Fruit fly (Drosophila melanogaster): ENCODE data around the gene CG13085.
A peak's percentile ranks its signal among the peaks of the same experiment; 100 is the strongest.

The CG13085 gene

dm6 chr2L:19423467-19424122 is at the start of gene CG13085, which contains the start of gene Alp12:
CG13085 (plus strand) TSS chr2L:19424050.
Alp12 (plus strand) TSS chr2L:19424050.
- TF ChIP-seq psq (optimal IDR thresholded peaks at IDR 0.05) (no peak), usp (GFP tag; optimal IDR thresholded peaks at IDR 0.05) (no peak), Dll (optimal IDR thresholded peaks at IDR 0.05) (no peak), pan (optimal IDR thresholded peaks at IDR 0.05) (no peak), EcR (GFP tag; optimal IDR thresholded peaks at IDR 0.05) (no peak), CG8478 (optimal IDR thresholded peaks at IDR 0.05) (no peak)

- no peak for TF ChIP-seq EcR (GFP tag; optimal IDR thresholded peaks at IDR 0.05)
- TF ChIP-seq usp (GFP tag; optimal IDR thresholded peaks at IDR 0.05), result no peak
- TF ChIP-seq CG8478 (optimal IDR thresholded peaks at IDR 0.05), result no peak
- no peak for TF ChIP-seq psq (optimal IDR thresholded peaks at IDR 0.05)
- TF ChIP-seq pan (optimal IDR thresholded peaks at IDR 0.05), result no peak
- TF ChIP-seq Dll (optimal IDR thresholded peaks at IDR 0.05), result no peak
Observed at dm6 chr2L:19376145-19376544, 47.7 kb upstream of the CG13085 start.

- TF ChIP-seq psq (optimal IDR thresholded peaks at IDR 0.05) (no peak), EcR (GFP tag; optimal IDR thresholded peaks at IDR 0.05) (no peak), usp (GFP tag; optimal IDR thresholded peaks at IDR 0.05) (no peak), Dll (optimal IDR thresholded peaks at IDR 0.05) (no peak), pan (optimal IDR thresholded peaks at IDR 0.05) (no peak), CG8478 (optimal IDR thresholded peaks at IDR 0.05) (no peak)
Observed at dm6 chr2L:19377129-19378083, 46.4 kb upstream of the CG13085 start.

- TF ChIP-seq Dll (optimal IDR thresholded peaks at IDR 0.05) (no peak), CG8478 (optimal IDR thresholded peaks at IDR 0.05) (no peak), psq (optimal IDR thresholded peaks at IDR 0.05) (no peak), EcR (GFP tag; optimal IDR thresholded peaks at IDR 0.05) (no peak), usp (GFP tag; optimal IDR thresholded peaks at IDR 0.05) (no peak), pan (optimal IDR thresholded peaks at IDR 0.05) (no peak)
Observed at dm6 chr2L:19378620-19379019, 45.2 kb upstream of the CG13085 start.

- TF ChIP-seq Dll (optimal IDR thresholded peaks at IDR 0.05) (no peak), pan (optimal IDR thresholded peaks at IDR 0.05) (no peak)
Observed at dm6 chr2L:19380630-19381029, 43.2 kb upstream of the CG13085 start, which contains the start of gene CG17350. CG17350 (plus strand) TSS chr2L:19380930.

- TF ChIP-seq Dll (optimal IDR thresholded peaks at IDR 0.05), result no peak
- TF ChIP-seq EcR (GFP tag; optimal IDR thresholded peaks at IDR 0.05), result no peak
- TF ChIP-seq pan (optimal IDR thresholded peaks at IDR 0.05), result no peak
- no peak for TF ChIP-seq psq (optimal IDR thresholded peaks at IDR 0.05)
- TF ChIP-seq CG8478 (optimal IDR thresholded peaks at IDR 0.05), result no peak
- TF ChIP-seq usp (GFP tag; optimal IDR thresholded peaks at IDR 0.05), result no peak
Observed at dm6 chr2L:19382353-19382752, 41.5 kb upstream of the CG13085 start.

- TF ChIP-seq psq (optimal IDR thresholded peaks at IDR 0.05) (no peak), CG8478 (optimal IDR thresholded peaks at IDR 0.05) (no peak), EcR (GFP tag; optimal IDR thresholded peaks at IDR 0.05) (no peak), Dll (optimal IDR thresholded peaks at IDR 0.05) (no peak), usp (GFP tag; optimal IDR thresholded peaks at IDR 0.05) (no peak), pan (optimal IDR thresholded peaks at IDR 0.05) (no peak)
Observed at dm6 chr2L:19386106-19386715, 37.6 kb upstream of the CG13085 start, which contains the start of gene fon. fon (minus strand) TSS chr2L:19386205.

- TF ChIP-seq psq (optimal IDR thresholded peaks at IDR 0.05) (no peak), EcR (GFP tag; optimal IDR thresholded peaks at IDR 0.05) (no peak), CG8478 (optimal IDR thresholded peaks at IDR 0.05) (no peak), usp (GFP tag; optimal IDR thresholded peaks at IDR 0.05) (no peak), Dll (optimal IDR thresholded peaks at IDR 0.05) (no peak), pan (optimal IDR thresholded peaks at IDR 0.05) (no peak)
Observed at dm6 chr2L:19388966-19389365, 34.9 kb upstream of the CG13085 start.

dm6 chr2L:19389749-19390148 is 34.1 kb upstream of the CG13085 start, which contains the start of gene CG17549:
CG17549 (minus strand) TSS chr2L:19390075.
- TF ChIP-seq psq (optimal IDR thresholded peaks at IDR 0.05) (no peak), EcR (GFP tag; optimal IDR thresholded peaks at IDR 0.05) (no peak), pan (optimal IDR thresholded peaks at IDR 0.05) (no peak), CG8478 (optimal IDR thresholded peaks at IDR 0.05) (no peak), usp (GFP tag; optimal IDR thresholded peaks at IDR 0.05) (no peak), Dll (optimal IDR thresholded peaks at IDR 0.05) (no peak)

- TF ChIP-seq CG8478 (optimal IDR thresholded peaks at IDR 0.05) (no peak), psq (optimal IDR thresholded peaks at IDR 0.05) (no peak), pan (optimal IDR thresholded peaks at IDR 0.05) (no peak), Dll (optimal IDR thresholded peaks at IDR 0.05) (no peak), usp (GFP tag; optimal IDR thresholded peaks at IDR 0.05) (no peak), EcR (GFP tag; optimal IDR thresholded peaks at IDR 0.05) (no peak)
Observed at dm6 chr2L:19393703-19394210, 30.1 kb upstream of the CG13085 start, which contains the start of gene CG31798. CG31798 (plus strand) TSS chr2L:19394160.

- TF ChIP-seq Dll (optimal IDR thresholded peaks at IDR 0.05) (peak; percentile 54), pan (optimal IDR thresholded peaks at IDR 0.05) (no peak)
Observed at dm6 chr2L:19397617-19398316, 26.1 kb upstream of the CG13085 start.

Measured in whole organism.